Fruit fly (Drosophila melanogaster) whole organism, prepupa: ENCODE data around the gene Cby.
A peak's percentile ranks its signal among the peaks of the same experiment; 100 is the strongest.

ENCODE experiments used
- CG10631 ChIP-seq: fragments of 200-800 bp; sonication (Bioruptor generic); optimal IDR thresholded peaks from 2 replicates; lab custom pipeline; 2016; ENCODE audit warnings: missing biosample characterization, missing genetic modification characterization
- CG10669 ChIP-seq: fragments of 200-800 bp; sonication (Bioruptor generic); optimal IDR thresholded peaks from 3 replicates; lab custom pipeline; 2018; ENCODE audit warnings: missing biosample characterization, mild to moderate bottlenecking, missing genetic modification characterization, moderate library complexity
- CG11294 ChIP-seq: fragments of 200-800 bp; sonication (Bioruptor generic); IDR thresholded peaks from 2 replicates; pipeline ENCODE4 v1.3.6; 2022; ENCODE audit warnings: missing biosample characterization, missing genetic modification characterization
- CG11762 ChIP-seq: fragments of 200-800 bp; sonication (Bioruptor generic); optimal IDR thresholded peaks from 3 replicates; lab custom pipeline; 2016; ENCODE audit warnings: missing biosample characterization, missing genetic modification characterization; ENCODE audit not compliant: insufficient read depth
- CG11902 ChIP-seq: fragments of 200-800 bp; sonication (Bioruptor generic); optimal IDR thresholded peaks from 3 replicates; lab custom pipeline; 2016; ENCODE audit warnings: missing biosample characterization, missing genetic modification characterization
- CG15336 ChIP-seq: fragments of 200-800 bp; sonication (Bioruptor generic); IDR thresholded peaks from 2 replicates; pipeline ENCODE4 v1.3.6; 2022; ENCODE audit warnings: missing biosample characterization, missing genetic modification characterization
- CG1621 ChIP-seq: fragments of 200-800 bp; sonication (Bioruptor generic); optimal IDR thresholded peaks from 3 replicates; lab custom pipeline; 2018; ENCODE audit warnings: missing biosample characterization, mild to moderate bottlenecking, missing genetic modification characterization
- CG16779 ChIP-seq: fragments of 200-800 bp; sonication (Bioruptor generic); optimal IDR thresholded peaks from 3 replicates; lab custom pipeline; 2017; ENCODE audit warnings: missing biosample characterization, mild to moderate bottlenecking, missing genetic modification characterization
- CG3032 ChIP-seq: fragments of 200-800 bp; optimal IDR thresholded peaks from 2 replicates; lab custom pipeline; 2019; ENCODE audit warnings: missing biosample characterization, mild to moderate bottlenecking, missing genetic modification characterization, moderate library complexity
- CG31627 ChIP-seq: fragments of 200-800 bp; sonication (Bioruptor generic); optimal IDR thresholded peaks from 3 replicates; lab custom pipeline; 2016; ENCODE audit warnings: missing biosample characterization, missing genetic modification characterization
- CG32006 ChIP-seq: fragments of 200-800 bp; sonication (Bioruptor generic); optimal IDR thresholded peaks from 3 replicates; lab custom pipeline; 2017; ENCODE audit warnings: missing biosample characterization, mild to moderate bottlenecking, missing genetic modification characterization
- CG34406 ChIP-seq: fragments of 200-800 bp; sonication (Bioruptor generic); optimal IDR thresholded peaks from 3 replicates; lab custom pipeline; 2016; ENCODE audit warnings: missing biosample characterization, missing genetic modification characterization
- CG3919 ChIP-seq: fragments of 200-800 bp; sonication (Bioruptor generic); optimal IDR thresholded peaks from 3 replicates; lab custom pipeline; 2016; ENCODE audit warnings: missing biosample characterization, missing genetic modification characterization
- CG6163 ChIP-seq: fragments of 200-800 bp; sonication (Bioruptor generic); IDR thresholded peaks from 3 replicates; pipeline ENCODE4 v1.3.6; 2022; ENCODE audit warnings: missing biosample characterization, missing genetic modification characterization
- CG6792 ChIP-seq: fragments of 200-800 bp; sonication (Bioruptor generic); optimal IDR thresholded peaks from 3 replicates; lab custom pipeline; 2016; ENCODE audit warnings: missing biosample characterization, missing genetic modification characterization
- CG6854 ChIP-seq: fragments of 200-800 bp; sonication (Bioruptor generic); optimal IDR thresholded peaks from 2 replicates; lab custom pipeline; 2017; ENCODE audit warnings: missing biosample characterization, mild to moderate bottlenecking, missing genetic modification characterization
- CG8119 ChIP-seq: fragments of 200-800 bp; sonication (Bioruptor generic); IDR thresholded peaks from 3 replicates; pipeline ENCODE4 v1.3.6; 2022; ENCODE audit warnings: missing biosample characterization, missing genetic modification characterization
- CG8319 ChIP-seq: fragments of 200-800 bp; sonication (Bioruptor generic); optimal IDR thresholded peaks from 3 replicates; lab custom pipeline; 2016; ENCODE audit warnings: missing biosample characterization, missing genetic modification characterization
- CG8632 ChIP-seq: fragments of 200-800 bp; sonication (Bioruptor generic); optimal IDR thresholded peaks from 3 replicates; lab custom pipeline; 2016; ENCODE audit warnings: missing biosample characterization, missing genetic modification characterization
- CG9139 ChIP-seq: fragments of 200-800 bp; sonication (Bioruptor generic); optimal IDR thresholded peaks from 3 replicates; lab custom pipeline; 2017; ENCODE audit warnings: missing biosample characterization, mild to moderate bottlenecking, missing genetic modification characterization
- Eip75B ChIP-seq: fragments of 200-800 bp; sonication (Bioruptor generic); optimal IDR thresholded peaks from 3 replicates; lab custom pipeline; 2016; ENCODE audit warnings: missing biosample characterization, missing genetic modification characterization
- Eip78C ChIP-seq: fragments of 200-800 bp; sonication (Bioruptor generic); peaks from one replicate; lab custom pipeline; 2016; ENCODE audit warnings: missing biosample characterization, missing genetic modification characterization
- Eip93F ChIP-seq: fragments of 200-800 bp; sonication (Bioruptor generic); optimal IDR thresholded peaks from 2 replicates; lab custom pipeline; 2016; ENCODE audit warnings: missing biosample characterization, mild to moderate bottlenecking, missing genetic modification characterization
- Ets21C ChIP-seq: fragments of 200-800 bp; sonication (Bioruptor generic); optimal IDR thresholded peaks from 3 replicates; lab custom pipeline; 2016; ENCODE audit warnings: missing biosample characterization, missing genetic modification characterization
- Gug ChIP-seq: fragments of 200-800 bp; sonication (Bioruptor generic); IDR thresholded peaks from 2 replicates; pipeline ENCODE4 v1.3.6; 2022; ENCODE audit warnings: missing biosample characterization, missing genetic modification characterization
- Hr38 ChIP-seq: sonication (Bioruptor generic); optimal IDR thresholded peaks from 2 replicates; lab custom pipeline; 2016; ENCODE audit warnings: missing biosample characterization, missing genetic modification characterization
- Lpt ChIP-seq: fragments of 200-800 bp; sonication (Bioruptor generic); optimal IDR thresholded peaks from 3 replicates; lab custom pipeline; 2016; ENCODE audit warnings: missing biosample characterization, missing genetic modification characterization
- Met ChIP-seq: fragments of 200-800 bp; sonication (Bioruptor generic); optimal IDR thresholded peaks from 3 replicates; lab custom pipeline; 2016; ENCODE audit warnings: missing biosample characterization, missing genetic modification characterization
- OdsH ChIP-seq: fragments of 200-800 bp; sonication (Bioruptor generic); optimal IDR thresholded peaks from 3 replicates; lab custom pipeline; 2016; ENCODE audit warnings: missing biosample characterization, missing genetic modification characterization
- Smox ChIP-seq: fragments of 200-800 bp; sonication (Bioruptor generic); optimal IDR thresholded peaks from 3 replicates; lab custom pipeline; 2016; ENCODE audit warnings: missing biosample characterization, missing genetic modification characterization
- Sox14 ChIP-seq: fragments of 200-800 bp; sonication (Bioruptor generic); optimal IDR thresholded peaks from 3 replicates; lab custom pipeline; 2016; ENCODE audit warnings: missing biosample characterization, missing genetic modification characterization
- achi ChIP-seq: fragments of 200-800 bp; sonication (Bioruptor generic); optimal IDR thresholded peaks from 3 replicates; lab custom pipeline; 2016; ENCODE audit warnings: missing biosample characterization, missing genetic modification characterization
- acj6 ChIP-seq: fragments of 200-800 bp; sonication (Bioruptor generic); optimal IDR thresholded peaks from 3 replicates; lab custom pipeline; 2016; ENCODE audit warnings: missing biosample characterization, missing genetic modification characterization
- cyc ChIP-seq: fragments of 200-800 bp; sonication (Bioruptor generic); optimal IDR thresholded peaks from 3 replicates; lab custom pipeline; 2016; ENCODE audit warnings: missing biosample characterization, missing genetic modification characterization
- dac ChIP-seq: fragments of 200-800 bp; sonication (Bioruptor generic); optimal IDR thresholded peaks from 2 replicates; lab custom pipeline; 2017; ENCODE audit warnings: missing biosample characterization, mild to moderate bottlenecking, missing genetic modification characterization
- dsx ChIP-seq: fragments of 200-800 bp; optimal IDR thresholded peaks from 3 replicates; lab custom pipeline; 2019; ENCODE audit warnings: missing biosample characterization, mild to moderate bottlenecking, missing genetic modification characterization, moderate library complexity; ENCODE audit not compliant: poor library complexity, severe bottlenecking
- eg ChIP-seq: fragments of 200-800 bp; sonication (Bioruptor generic); IDR thresholded peaks from 3 replicates; pipeline ENCODE4 v1.3.6; 2022; ENCODE audit warnings: missing biosample characterization, missing genetic modification characterization
- esn ChIP-seq: fragments of 200-800 bp; sonication (Bioruptor generic); optimal IDR thresholded peaks from 2 replicates; lab custom pipeline; 2016; ENCODE audit warnings: missing biosample characterization, mild to moderate bottlenecking, missing genetic modification characterization, moderate library complexity
- fd59A ChIP-seq: fragments of 200-800 bp; sonication (Bioruptor generic); optimal IDR thresholded peaks from 2 replicates; lab custom pipeline; 2017; ENCODE audit warnings: missing biosample characterization, mild to moderate bottlenecking, missing genetic modification characterization, missing genetic modification reagents
- fd85E ChIP-seq: fragments of 200-800 bp; sonication (Bioruptor generic); optimal IDR thresholded peaks from 3 replicates; lab custom pipeline; 2016; ENCODE audit warnings: missing biosample characterization, missing genetic modification characterization
- lz ChIP-seq: fragments of 200-800 bp; sonication (Bioruptor generic); optimal IDR thresholded peaks from 3 replicates; lab custom pipeline; 2016; ENCODE audit warnings: missing biosample characterization, missing genetic modification characterization
- spab ChIP-seq: fragments of 200-800 bp; sonication (Bioruptor generic); optimal IDR thresholded peaks from 2 replicates; lab custom pipeline; 2017; ENCODE audit warnings: missing biosample characterization, mild to moderate bottlenecking, missing genetic modification characterization, missing genetic modification reagents
- svp ChIP-seq: fragments of 200-800 bp; sonication (Bioruptor generic); peaks from one replicate; lab custom pipeline; 2016; ENCODE audit warnings: missing biosample characterization, missing genetic modification characterization
- topi ChIP-seq: fragments of 200-800 bp; sonication (Bioruptor generic); optimal IDR thresholded peaks from 3 replicates; lab custom pipeline; 2016; ENCODE audit warnings: missing biosample characterization, missing genetic modification characterization
- vri ChIP-seq: fragments of 200-800 bp; sonication (Bioruptor generic); optimal IDR thresholded peaks from 3 replicates; lab custom pipeline; 2016; ENCODE audit warnings: missing biosample characterization, mild to moderate bottlenecking, missing genetic modification characterization

Cby gene

dm6 chr3R:21887588-21888007 is 19.8 kb downstream of the Cby start (continued):
- TF ChIP-seq CG6854 (GFP tag; lab: Kevin White, UChicago) (no peak), CG9139 (GFP tag; lab: Kevin White, UChicago) (no peak), CG10669 (GFP tag; lab: Kevin White, UChicago) (no peak), CG6163 (GFP tag; lab: Robert Waterston, UW) (peak; percentile 56), CG8632 (GFP tag; lab: Kevin White, UChicago) (peak; percentile 35), vri (GFP tag; lab: Kevin White, UChicago) (no peak), dsx (peak; percentile 76), achi (peak; percentile 5), CG16779 (tag; lab: Kevin White, UChicago) (peak; percentile 20), OdsH (GFP tag; lab: Kevin White, UChicago) (peak; percentile 17), Eip93F (GFP tag; lab: Kevin White, UChicago) (no peak), CG6792 (GFP tag; lab: Kevin White, UChicago) (peak; percentile 33), CG32006 (peak; percentile 37), esn (GFP tag; lab: Kevin White, UChicago) (peak; percentile 71), fd85E (GFP tag; lab: Kevin White, UChicago) (no peak), Eip75B (GFP tag; lab: Kevin White, UChicago) (peak; percentile 8), CG31627 (GFP tag; lab: Kevin White, UChicago) (peak; percentile 60), spab (GFP tag; lab: Kevin White, UChicago) (peak; percentile 11), Hr38 (GFP tag; lab: Kevin White, UChicago) (no peak), lz (GFP tag; lab: Kevin White, UChicago) (peak; percentile 69), CG3032 (peak; percentile 45), Lpt (GFP tag; lab: Kevin White, UChicago) (no peak), Met (GFP tag; lab: Kevin White, UChicago) (no peak), Eip78C (GFP tag; lab: Kevin White, UChicago) (peak; percentile 92), fd59A (GFP tag; lab: Kevin White, UChicago) (no peak), CG8319 (GFP tag; lab: Kevin White, UChicago) (peak; percentile 47), CG11762 (GFP tag; lab: Kevin White, UChicago) (peak; percentile 18), CG1621 (no peak), Smox (GFP tag; lab: Kevin White, UChicago) (no peak), CG11294 (GFP tag; lab: Robert Waterston, UW) (no peak), cyc (GFP tag; lab: Kevin White, UChicago) (peak; percentile 65), CG34406 (GFP tag; lab: Kevin White, UChicago) (no peak), svp (GFP tag; lab: Kevin White, UChicago) (peak; percentile 74), dac (GFP tag; lab: Kevin White, UChicago) (no peak), CG3919 (GFP tag; lab: Kevin White, UChicago) (peak; percentile 66), eg (GFP tag; lab: Robert Waterston, UW) (peak; percentile 65; the same call in 2 of the 3 replicates), Sox14 (GFP tag; lab: Kevin White, UChicago) (peak; percentile 47), CG11902 (GFP tag; lab: Kevin White, UChicago) (peak; percentile 47), CG15336 (peak; percentile 64), topi (GFP tag; lab: Kevin White, UChicago) (peak; percentile 73), CG8119 (GFP tag; lab: Robert Waterston, UW) (peak; percentile 63; the same call in 2 of the 3 replicates), Ets21C (GFP tag; lab: Kevin White, UChicago) (peak; percentile 23), Gug (GFP tag; lab: Robert Waterston, UW) (peak; percentile 29; the same call in 1 of the 2 replicates), acj6 (GFP tag; lab: Kevin White, UChicago) (peak; percentile 50), CG10631 (GFP tag; lab: Kevin White, UChicago) (peak; percentile 25)
- TF ChIP-seq, all 60 proteins: peak for 35
